Fruit fly (Drosophila melanogaster): ENCODE data around the gene Brd8.

Gene Brd8

dm6 chr3R:29218001-29218400 is 5.3 kb upstream of the Brd8 start (continued):
- TF ChIP-seq CG15269 (tag; optimal IDR thresholded peaks at IDR 0.05) (no peak), Dp (GFP tag; optimal IDR thresholded peaks at IDR 0.05) (no peak), CG17829 (tag; optimal IDR thresholded peaks at IDR 0.05) (peak; percentile 3), grau (tag; optimal IDR thresholded peaks at IDR 0.05) (peak; percentile 7), Xbp1 (GFP tag; optimal IDR thresholded peaks at IDR 0.05) (no peak), fru (optimal IDR thresholded peaks at IDR 0.05) (no peak), z (GFP tag; IDR thresholded peaks at IDR 0.05) (no peak), MESR4 (GFP tag; optimal IDR thresholded peaks at IDR 0.05) (no peak), disco-r (GFP tag; optimal IDR thresholded peaks at IDR 0.05) (no peak), CG31441 (GFP tag; IDR thresholded peaks at IDR 0.05) (peak; percentile 50), Side (GFP tag; optimal IDR thresholded peaks at IDR 0.05) (no peak), Scr (GFP tag; IDR thresholded peaks at IDR 0.05; ENCODE audit: partially characterized antibody) (no peak), sd (tag; optimal IDR thresholded peaks at IDR 0.05) (no peak), jing (GFP tag; optimal IDR thresholded peaks at IDR 0.05) (no peak), Dref (GFP tag; IDR thresholded peaks at IDR 0.05) (no peak), CG1647 (GFP tag; optimal IDR thresholded peaks at IDR 0.05) (no peak), usp (GFP tag; optimal IDR thresholded peaks at IDR 0.05) (no peak), Hand (GFP tag; optimal IDR thresholded peaks at IDR 0.05) (no peak), Atf-2 (GFP tag; optimal IDR thresholded peaks at IDR 0.05) (no peak), CG4854 (GFP tag; optimal IDR thresholded peaks at IDR 0.05) (no peak), CG3995 (GFP tag; optimal IDR thresholded peaks at IDR 0.05) (no peak), CG10274 (GFP tag; optimal IDR thresholded peaks at IDR 0.05) (no peak), CG2875 (GFP tag; optimal IDR thresholded peaks at IDR 0.05) (no peak), CG11247 (GFP tag; IDR thresholded peaks at IDR 0.05) (no peak), oc (tag; optimal IDR thresholded peaks at IDR 0.05) (no peak), vfl (GFP tag; optimal IDR thresholded peaks at IDR 0.05) (no peak), CG12391 (tag; optimal IDR thresholded peaks at IDR 0.05) (peak; percentile 29), Atf6 (GFP tag; IDR thresholded peaks at IDR 0.05) (no peak), bbx (GFP tag; IDR thresholded peaks at IDR 0.05; ENCODE audit: partially characterized antibody) (no peak), al (GFP tag; IDR thresholded peaks at IDR 0.05) (no peak), tna (GFP tag; IDR thresholded peaks at IDR 0.05; ENCODE audit: partially characterized antibody) (no peak), salm (tag; optimal IDR thresholded peaks at IDR 0.05) (no peak), odd (GFP tag; optimal IDR thresholded peaks at IDR 0.05) (no peak), rib (GFP tag; IDR thresholded peaks at IDR 0.05) (no peak), gem (tag; optimal IDR thresholded peaks at IDR 0.05) (peak; percentile 44), dmrt99B (tag; optimal IDR thresholded peaks at IDR 0.05) (peak; percentile 48), nerfin-2 (GFP tag; IDR thresholded peaks at IDR 0.05; ENCODE audit: partially characterized antibody) (no peak), CG17385 (GFP tag; optimal IDR thresholded peaks at IDR 0.05) (no peak), CG11504 (tag; optimal IDR thresholded peaks at IDR 0.05) (peak; percentile 16), aop (GFP tag; IDR thresholded peaks at IDR 0.05) (no peak), BtbVII (GFP tag; optimal IDR thresholded peaks at IDR 0.05) (no peak), Hr39 (optimal IDR thresholded peaks at IDR 0.05) (no peak), CG12155 (GFP tag; optimal IDR thresholded peaks at IDR 0.05) (no peak), Oli (tag; optimal IDR thresholded peaks at IDR 0.05) (no peak), ato (GFP tag; IDR thresholded peaks at IDR 0.05; ENCODE audit: partially characterized antibody) (no peak), lov (optimal IDR thresholded peaks at IDR 0.05) (no peak), lov (GFP tag; IDR thresholded peaks at IDR 0.05) (no peak), CG3847 (GFP tag; IDR thresholded peaks at IDR 0.05) (no peak), gro (GFP tag; optimal IDR thresholded peaks at IDR 0.05) (no peak), gsb (GFP tag; IDR thresholded peaks at IDR 0.05) (no peak), CG18262 (tag; optimal IDR thresholded peaks at IDR 0.05) (peak; percentile 57), CG17361 (GFP tag; IDR thresholded peaks at IDR 0.05) (0 out of 3 replicates have a peak, but pooled peaks have one; percentile 15), corto (GFP tag; optimal IDR thresholded peaks at IDR 0.05) (no peak)
